Worm (Caenorhabditis elegans) whole organism, L1 larva: ENCODE results near the gene daf-18.

Experiments
- C04F5.9 ChIP-seq: sonication (generic microtip); optimal IDR thresholded peaks from 2 replicates; lab custom pipeline; 2016; ENCODE audit warnings: missing genetic modification characterization, missing compliant biosample characterization
- aha-1 ChIP-seq: fragments of 150-350 bp; optimal IDR thresholded peaks from 2 replicates; lab custom pipeline; 2014; ENCODE audit warnings: missing biosample characterization, missing genetic modification characterization
- aly-2 ChIP-seq: fragments of 150-350 bp; optimal IDR thresholded peaks from 2 replicates; lab custom pipeline; 2014; ENCODE audit warnings: missing biosample characterization, missing genetic modification characterization
- ama-1 ChIP-seq: fragments of 150-350 bp; optimal IDR thresholded peaks from 2 replicates; lab custom pipeline; 2014
- blmp-1 ChIP-seq: fragments of 150-350 bp; optimal IDR thresholded peaks from 2 replicates; lab custom pipeline; 2014; ENCODE audit warnings: missing biosample characterization, missing genetic modification characterization
- ceh-63 ChIP-seq: fragments of 200-800 bp; sonication (Bioruptor generic); optimal IDR thresholded peaks from 2 replicates; lab custom pipeline; 2018; ENCODE audit warnings: mild to moderate bottlenecking, missing genetic modification characterization, missing compliant biosample characterization
- ceh-82 ChIP-seq, 3 experiments: fragments of 150-350 bp in 1 of 3; sonication (generic microtip) in 2 of 3; optimal IDR thresholded peaks; 2 replicates each; lab custom pipeline; 2014 to 2017; ENCODE audit warnings: missing biosample characterization in 3 of 3, missing genetic modification characterization in 3 of 3
- ceh-88 ChIP-seq: fragments of 200-800 bp; sonication (Bioruptor generic); IDR thresholded peaks from 2 replicates; pipeline ENCODE4 v1.3.6; 2022; ENCODE audit warnings: missing genetic modification characterization, missing compliant biosample characterization
- ces-1 ChIP-seq: fragments of 150-350 bp; optimal IDR thresholded peaks from 2 replicates; lab custom pipeline; 2014; ENCODE audit warnings: missing biosample characterization, missing genetic modification reagents, missing genetic modification characterization
- dpl-1 ChIP-seq, 3 experiments: fragments of 150-350 bp in 2 of 3; sonication (generic microtip) in 1 of 3; optimal IDR thresholded peaks; 2 replicates each; lab custom pipeline; 2014 to 2017; ENCODE audit warnings: missing biosample characterization in 3 of 3, missing genetic modification characterization in 3 of 3, missing genetic modification reagents in 3 of 3
- dsc-1 ChIP-seq: sonication (generic microtip); optimal IDR thresholded peaks from 2 replicates; lab custom pipeline; 2016; ENCODE audit warnings: mild to moderate bottlenecking, missing genetic modification characterization, missing compliant biosample characterization
- efl-1 ChIP-seq, 4 experiments: fragments of 150-350 bp; optimal IDR thresholded peaks in 3 of 4; peaks in 1 of 4; 1 replicate in 1 of 4; 2 replicates in 3 of 4; lab custom pipeline; 2014; ENCODE audit warnings: missing biosample characterization in 2 of 4, missing genetic modification characterization in 2 of 4, missing genetic modification reagents in 2 of 4
- efl-3 ChIP-seq: fragments of 200-800 bp; sonication (Bioruptor generic); optimal IDR thresholded peaks from 2 replicates; lab custom pipeline; 2018; ENCODE audit warnings: mild to moderate bottlenecking, missing genetic modification characterization, missing compliant biosample characterization
- egl-13 ChIP-seq: sonication (generic microtip); optimal IDR thresholded peaks from 2 replicates; lab custom pipeline; 2016; ENCODE audit warnings: missing genotype, missing genetic modification reagents, missing genetic modification characterization, missing compliant biosample characterization
- elt-3 ChIP-seq, 6 experiments: fragments of 150-350 bp in 1 of 6; sonication (generic microtip); optimal IDR thresholded peaks; 2 replicates each; lab custom pipeline; 2017 to 2018; ENCODE audit warnings: missing biosample characterization in 6 of 6, missing genetic modification characterization in 6 of 6, inconsistent platforms in 1 of 6
- fkh-10 ChIP-seq: sonication (generic microtip); optimal IDR thresholded peaks from 2 replicates; lab custom pipeline; 2017; ENCODE audit warnings: missing biosample characterization, missing genetic modification reagents, missing genetic modification characterization
- fkh-8 ChIP-seq: sonication (generic microtip); optimal IDR thresholded peaks from 2 replicates; lab custom pipeline; 2016; ENCODE audit warnings: mild to moderate bottlenecking, missing genetic modification characterization, missing compliant biosample characterization
- fos-1 ChIP-seq: fragments of 150-350 bp; optimal IDR thresholded peaks from 2 replicates; lab custom pipeline; 2014; ENCODE audit warnings: missing biosample characterization, missing genetic modification characterization
- hlh-17 ChIP-seq: fragments of 200-800 bp; sonication (Bioruptor generic); optimal IDR thresholded peaks from 2 replicates; lab custom pipeline; 2018; ENCODE audit warnings: missing genetic modification characterization, mild to moderate bottlenecking, missing compliant biosample characterization, moderate library complexity, borderline replicate concordance
- hlh-4 ChIP-seq: sonication (generic microtip); optimal IDR thresholded peaks from 2 replicates; lab custom pipeline; 2016; ENCODE audit warnings: mild to moderate bottlenecking, missing genetic modification characterization, missing compliant biosample characterization
- irx-1 ChIP-seq: sonication (generic microtip); optimal IDR thresholded peaks from 2 replicates; lab custom pipeline; 2016; ENCODE audit warnings: missing genetic modification characterization, missing compliant biosample characterization
- isw-1 ChIP-seq: fragments of 200-800 bp; sonication (Bioruptor generic); IDR thresholded peaks from 2 replicates; pipeline ENCODE4 v1.3.6; 2022; ENCODE audit warnings: missing genetic modification characterization, missing compliant biosample characterization
- lin-14 ChIP-seq: fragments of 200-800 bp; sonication (Bioruptor generic); optimal IDR thresholded peaks from 2 replicates; lab custom pipeline; 2018; ENCODE audit warnings: mild to moderate bottlenecking, missing genetic modification characterization, moderate library complexity, missing compliant biosample characterization
- lin-15B ChIP-seq: fragments of 150-350 bp; sonication (generic microtip); optimal IDR thresholded peaks from 3 replicates; lab custom pipeline; 2014; ENCODE audit warnings: missing biosample characterization, missing genetic modification characterization
- lin-35 ChIP-seq, 2 experiments: fragments of 150-350 bp; optimal IDR thresholded peaks; 2 replicates each; lab custom pipeline; 2014; ENCODE audit warnings: missing biosample characterization in 2 of 2, missing genetic modification characterization in 2 of 2, missing genetic modification reagents in 2 of 2
- lin-39 ChIP-seq: fragments of 150-350 bp; optimal IDR thresholded peaks from 2 replicates; lab custom pipeline; 2014; ENCODE audit warnings: missing biosample characterization, missing genetic modification reagents, missing genetic modification characterization
- lir-3 ChIP-seq: sonication (generic microtip); optimal IDR thresholded peaks from 2 replicates; lab custom pipeline; 2016; ENCODE audit warnings: mild to moderate bottlenecking, missing genetic modification characterization, moderate library complexity, missing compliant biosample characterization; ENCODE audit not compliant: poor library complexity
- lsy-2 ChIP-seq, 2 experiments: fragments of 150-350 bp; optimal IDR thresholded peaks; 2 replicates each; lab custom pipeline; 2014; ENCODE audit warnings: missing biosample characterization in 2 of 2, missing genetic modification characterization in 2 of 2
- mab-9 ChIP-seq: fragments of 200-800 bp; sonication (Bioruptor generic); IDR thresholded peaks from 2 replicates; pipeline ENCODE4 v1.3.6; 2022; ENCODE audit warnings: missing genetic modification reagents, missing genetic modification characterization, missing compliant biosample characterization
- mdl-1 ChIP-seq, 2 experiments: fragments of 150-350 bp; optimal IDR thresholded peaks; 2 replicates each; lab custom pipeline; 2014 to 2017; ENCODE audit warnings: missing biosample characterization in 2 of 2, missing genetic modification characterization in 2 of 2, inconsistent platforms in 1 of 2
- nhr-20 ChIP-seq: sonication (generic microtip); optimal IDR thresholded peaks from 2 replicates; lab custom pipeline; 2016; ENCODE audit warnings: mild to moderate bottlenecking, missing genetic modification characterization, missing compliant biosample characterization
- nhr-47 ChIP-seq: sonication (generic microtip); optimal IDR thresholded peaks from 2 replicates; lab custom pipeline; 2016; ENCODE audit warnings: mild to moderate bottlenecking, missing genetic modification characterization, moderate library complexity, missing compliant biosample characterization
- nhr-71 ChIP-seq: sonication (generic microtip); optimal IDR thresholded peaks from 2 replicates; lab custom pipeline; 2016; ENCODE audit warnings: mild to moderate bottlenecking, missing genetic modification characterization, moderate library complexity, missing compliant biosample characterization
- nhr-76 ChIP-seq: sonication (generic microtip); optimal IDR thresholded peaks from 2 replicates; lab custom pipeline; 2017; ENCODE audit warnings: missing biosample characterization, missing genetic modification characterization
- nhr-77 ChIP-seq: fragments of 150-350 bp; optimal IDR thresholded peaks from 2 replicates; lab custom pipeline; 2014; ENCODE audit warnings: missing biosample characterization, missing genetic modification characterization
- nhr-85 ChIP-seq: sonication (generic microtip); peaks from one replicate; lab custom pipeline; 2016; ENCODE audit warnings: missing genetic modification characterization, inconsistent platforms, missing compliant biosample characterization
- pax-3 ChIP-seq: fragments of 200-800 bp; sonication (Bioruptor generic); optimal IDR thresholded peaks from 2 replicates; lab custom pipeline; 2018; ENCODE audit warnings: mild to moderate bottlenecking, missing genetic modification characterization, moderate library complexity, missing compliant biosample characterization
- pqm-1 ChIP-seq: sonication (generic microtip); optimal IDR thresholded peaks from 3 replicates; lab custom pipeline; 2017; ENCODE audit warnings: missing biosample characterization, missing genetic modification characterization
- snpc-4 ChIP-seq: fragments of 150-350 bp; optimal IDR thresholded peaks from 2 replicates; lab custom pipeline; 2014; ENCODE audit warnings: missing biosample characterization, missing genetic modification characterization
- sox-4 ChIP-seq: sonication (generic microtip); optimal IDR thresholded peaks from 2 replicates; lab custom pipeline; 2016; ENCODE audit warnings: missing genetic modification characterization, missing compliant biosample characterization
- sup-37 ChIP-seq: fragments of 200-800 bp; sonication (Bioruptor generic); optimal IDR thresholded peaks from 2 replicates; lab custom pipeline; 2018; ENCODE audit warnings: mild to moderate bottlenecking, missing genetic modification characterization, missing compliant biosample characterization
- swsn-7 ChIP-seq: sonication (generic microtip); optimal IDR thresholded peaks from 2 replicates; lab custom pipeline; 2016; ENCODE audit warnings: missing genetic modification characterization, missing compliant biosample characterization
- tlp-1 ChIP-seq: fragments of 150-350 bp; optimal IDR thresholded peaks from 2 replicates; lab custom pipeline; 2014; ENCODE audit warnings: missing biosample characterization, missing genetic modification characterization
- unc-62 ChIP-seq: fragments of 150-350 bp; optimal IDR thresholded peaks from 2 replicates; lab custom pipeline; 2014; ENCODE audit warnings: missing biosample characterization, missing genetic modification reagents, missing genetic modification characterization
- unc-86 ChIP-seq: sonication (generic microtip); optimal IDR thresholded peaks from 2 replicates; lab custom pipeline; 2016; ENCODE audit warnings: missing genetic modification characterization, missing compliant biosample characterization
- vab-15 ChIP-seq: sonication (generic microtip); optimal IDR thresholded peaks from 2 replicates; lab custom pipeline; 2017; ENCODE audit warnings: missing genotype, mild to moderate bottlenecking, missing genetic modification characterization, missing compliant biosample characterization
- zip-4 ChIP-seq: fragments of 200-800 bp; sonication (Bioruptor generic); optimal IDR thresholded peaks from 2 replicates; lab custom pipeline; 2018; ENCODE audit warnings: mild to moderate bottlenecking, missing genetic modification characterization, moderate library complexity, missing compliant biosample characterization

Gene daf-18

DNA sequence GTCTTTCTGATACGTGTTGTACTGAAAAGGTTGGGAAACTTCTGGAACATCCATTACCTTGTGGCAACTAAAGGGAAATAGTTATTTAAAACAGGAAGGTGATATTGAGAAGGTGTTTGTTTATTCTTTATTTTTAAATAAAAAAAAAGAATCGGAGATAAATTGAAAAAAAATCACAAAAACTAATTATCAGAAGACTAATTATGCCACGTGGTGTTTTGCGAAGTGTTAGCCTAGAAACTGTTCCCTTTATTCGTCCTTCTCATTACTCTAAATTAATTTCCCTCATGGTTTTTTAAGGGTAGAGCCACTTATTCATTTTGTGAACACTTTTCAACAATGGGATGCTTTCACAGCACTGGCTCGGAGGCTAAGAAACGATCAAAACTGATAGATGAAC lies 23.6 kb downstream of the daf-18 start, which contains the start of gene gpa-4:
Gene gpa-4, plus strand, starts transcription at position 301 of the 400 bp plus-strand sequence.
- TF ChIP-seq ceh-88 (GFP tag; lab: Robert Waterston, UW) (no peak), isw-1 (GFP tag; lab: Robert Waterston, UW) (no peak), unc-62 (no peak), aha-1 (tag; lab: Kevin White, UChicago) (no peak), nhr-76 (tag; lab: Kevin White, UChicago) (no peak), snpc-4 (tag; lab: Kevin White, UChicago) (no peak)

DNA sequence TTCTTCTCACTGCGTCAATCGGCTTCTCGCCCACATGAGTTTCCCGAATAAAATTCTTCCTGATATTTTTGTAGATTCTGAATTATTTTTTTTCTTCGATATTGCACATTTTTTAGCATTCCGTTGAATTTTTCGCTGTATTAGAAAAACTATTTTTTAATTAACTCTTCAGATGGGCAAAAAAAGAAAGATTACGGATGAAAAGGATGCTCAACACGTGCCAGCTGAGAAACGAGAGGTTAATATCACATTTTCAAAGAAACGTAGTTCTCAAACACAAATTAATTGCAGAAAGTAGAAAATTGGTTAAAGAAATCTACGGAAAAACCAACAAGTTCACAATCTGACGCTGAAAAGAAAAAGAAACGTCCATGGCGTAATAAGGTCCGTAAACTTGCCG lies 28.6 kb downstream of the daf-18 start, which contains the start of gene rrp-8:
Gene rrp-8, plus strand, starts transcription at position 173 of the 400 bp plus-strand sequence.
- TF ChIP-seq nhr-20 (tag; lab: Kevin White, UChicago) (no peak), pqm-1 (no peak), mdl-1 (tag; optimal IDR thresholded peaks at IDR 0.05; lab: Kevin White, UChicago) (no peak), tlp-1 (tag; lab: Kevin White, UChicago) (no peak), zip-4 (no peak), nhr-85 (tag; lab: Kevin White, UChicago) (peak; percentile 36), lin-14 (GFP tag; lab: Kevin White, UChicago) (no peak), aly-2 (tag; lab: Kevin White, UChicago) (peak; percentile 73), dpl-1 (GFP tag; optimal IDR thresholded peaks at IDR 0.05; lab: Kevin White, UChicago) (no peak), lsy-2 (tag; optimal IDR thresholded peaks at IDR 0.05; lab: Kevin White, UChicago) (peak in 1 of 2 experiments; percentile 20), nhr-47 (tag; lab: Kevin White, UChicago) (peak; percentile 3), swsn-7 (tag; lab: Kevin White, UChicago) (no peak), ama-1 (lab: Kevin White, UChicago) (peak; percentile 3), sox-4 (tag; lab: Kevin White, UChicago) (no peak), nhr-76 (tag; lab: Kevin White, UChicago) (no peak), ces-1 (GFP tag; lab: Kevin White, UChicago) (no peak), pax-3 (tag; lab: Kevin White, UChicago) (no peak), lin-39 (tag; lab: Kevin White, UChicago) (no peak), nhr-77 (tag; lab: Kevin White, UChicago) (no peak), vab-15 (tag; lab: Kevin White, UChicago) (no peak), nhr-71 (tag; lab: Kevin White, UChicago) (no peak), lin-35 (GFP tag; optimal IDR thresholded peaks at IDR 0.05; lab: Kevin White, UChicago) (no peak), ceh-63 (GFP tag; lab: Kevin White, UChicago) (no peak), ceh-82 (tag; optimal IDR thresholded peaks at IDR 0.05; lab: Kevin White, UChicago) (no peak), egl-13 (tag; lab: Kevin White, UChicago) (no peak), elt-3 (tag; optimal IDR thresholded peaks at IDR 0.05; lab: Kevin White, UChicago) (no peak), efl-3 (no peak), lin-15B (tag; lab: Kevin White, UChicago) (no peak), hlh-17 (no peak), fos-1 (tag; lab: Kevin White, UChicago) (no peak)

DNA sequence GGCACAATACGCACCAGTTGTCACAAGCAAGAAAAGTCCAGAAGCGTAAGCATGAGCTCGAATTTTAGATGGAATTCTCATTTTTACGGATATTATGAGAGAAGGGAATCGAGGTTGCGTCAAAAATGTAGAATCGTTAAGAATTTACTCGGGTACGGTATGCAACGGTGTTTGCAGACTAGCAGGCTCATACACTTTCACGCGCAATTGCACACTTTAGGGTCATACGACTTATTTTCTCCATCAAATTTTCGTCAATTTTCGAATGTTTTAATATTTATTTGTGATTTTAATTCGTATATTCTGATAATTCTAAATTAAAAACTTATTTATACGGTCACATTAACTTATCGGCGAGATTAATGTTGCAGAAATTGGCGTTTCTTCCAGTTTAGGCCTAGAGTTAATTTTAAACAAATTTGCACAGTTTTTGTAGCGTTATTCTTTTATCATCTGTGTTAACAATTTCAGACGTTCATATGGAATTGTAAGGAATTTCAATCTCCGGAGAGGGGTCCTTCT lies 31.5 kb downstream of the daf-18 start, which contains the start of the genes T07A9.15 and nog-1:
Gene T07A9.15, minus strand, starts transcription at position 138 of the 522 bp plus-strand sequence.
Gene nog-1, plus strand, starts transcription at position 472 of the 522 bp plus-strand sequence.
- TF ChIP-seq blmp-1 (peak; percentile 41), ama-1 (lab: Kevin White, UChicago) (no peak), lin-15B (tag; lab: Kevin White, UChicago) (no peak), ceh-82 (tag; optimal IDR thresholded peaks at IDR 0.05; lab: Kevin White, UChicago) (peak; percentile 57 to 74 (median 71)), fkh-8 (peak; percentile 69), efl-1 (optimal IDR thresholded peaks at IDR 0.05; lab: Kevin White, UChicago) (peak; percentile 73 to 78), efl-1 (GFP tag; optimal IDR thresholded peaks at IDR 0.05 in 1 of 2; lab: Kevin White, UChicago) (peak; percentile 73 to 97), mdl-1 (tag; optimal IDR thresholded peaks at IDR 0.05; lab: Kevin White, UChicago) (peak in 1 of 2 experiments; percentile 59), nhr-85 (tag; lab: Kevin White, UChicago) (peak; percentile 69), irx-1 (tag; lab: Kevin White, UChicago) (peak; percentile 6), C04F5.9 (peak; percentile 7), mab-9 (GFP tag; lab: Robert Waterston, UW) (no peak), hlh-17 (no peak), dpl-1 (GFP tag; optimal IDR thresholded peaks at IDR 0.05; lab: Kevin White, UChicago) (peak; percentile 71 to 75 (median 73)), lin-39 (tag; lab: Kevin White, UChicago) (peak; percentile 29), vab-15 (tag; lab: Kevin White, UChicago) (peak; percentile 49), lir-3 (tag; lab: Kevin White, UChicago) (peak; percentile 18), snpc-4 (tag; lab: Kevin White, UChicago) (peak; percentile 36), sup-37 (GFP tag; lab: Kevin White, UChicago) (no peak), unc-86 (tag; lab: Kevin White, UChicago) (peak; percentile 61), hlh-4 (tag; lab: Kevin White, UChicago) (no peak), fkh-10 (GFP tag; lab: Kevin White, UChicago) (peak; percentile 32), dsc-1 (peak; percentile 49)
